Fruit fly (Drosophila melanogaster) whole organism, embryonic: Measurements from ENCODE around the gene CG13067.

ENCODE experiments used
- Blimp-1 ChIP-seq: fragments of 200-800 bp; sonication (Bioruptor generic); optimal IDR thresholded peaks from 3 replicates; lab custom pipeline; 2018; ENCODE audit warnings: missing biosample characterization, missing genetic modification characterization, mild to moderate bottlenecking, moderate library complexity, missing genetic modification reagents
- CG33557 ChIP-seq: fragments of 200-800 bp; sonication (Bioruptor generic); optimal IDR thresholded peaks from 2 replicates; lab custom pipeline; 2019; ENCODE audit warnings: missing biosample characterization, mild to moderate bottlenecking, missing genetic modification characterization, moderate library complexity
- ftz-f1 ChIP-seq: fragments of 200-800 bp; sonication (Bioruptor generic); optimal IDR thresholded peaks from 2 replicates; lab custom pipeline; 2016; ENCODE audit warnings: missing biosample characterization, missing genetic modification characterization

dm6 chr3L:16285346-16285911 lies 14.3 kb downstream of the CG13067 start, which contains the start of gene CG13047:
- TF ChIP-seq CG33557 (no peak), ftz-f1 (GFP tag; lab: Kevin White, UChicago) (no peak), Blimp-1 (GFP tag; lab: Kevin White, UChicago) (peak; percentile 7)
